Worm (Caenorhabditis elegans): Measurements from ENCODE around the gene R05H5.3.

R05H5.3 gene

ce11 chrII:10168905-10169782 is 28.3 kb upstream of the R05H5.3 start, which contains the start of gene daf-19:
Gene daf-19, minus strand, starts transcription at chrII:10169346.
- TF ChIP-seq fkh-10 (GFP tag; optimal IDR thresholded peaks at IDR 0.05) = peak; percentile 4
- TF ChIP-seq elt-1 (tag; optimal IDR thresholded peaks at IDR 0.05) = no peak
- no peak for TF ChIP-seq zag-1 (tag; optimal IDR thresholded peaks at IDR 0.05)
- TF ChIP-seq nhr-25 (tag; optimal IDR thresholded peaks at IDR 0.05) = peak; percentile 7
- TF ChIP-seq lin-15B (tag; optimal IDR thresholded peaks at IDR 0.05) = peak; percentile 55
- TF ChIP-seq nhr-67 (tag; optimal IDR thresholded peaks at IDR 0.05) = no peak
- no peak for TF ChIP-seq nhr-237 (tag; optimal IDR thresholded peaks at IDR 0.05)
- no peak for TF ChIP-seq ceh-82 (tag; optimal IDR thresholded peaks at IDR 0.05)
- TF ChIP-seq nhr-11 (tag; optimal IDR thresholded peaks at IDR 0.05) = peak; percentile 95
- TF ChIP-seq elt-2 (tag; optimal IDR thresholded peaks at IDR 0.05) = peak; percentile 47
- peak; percentile 96 for TF ChIP-seq hmg-11 (tag; optimal IDR thresholded peaks at IDR 0.05)
- peak; percentile 4 for TF ChIP-seq pqm-1 (tag; optimal IDR thresholded peaks at IDR 0.05)
- TF ChIP-seq lsy-12 (tag; optimal IDR thresholded peaks at IDR 0.05) = peak; percentile 19
- no peak for TF ChIP-seq fos-1 (tag; optimal IDR thresholded peaks at IDR 0.05)
- peak; percentile 70 for TF ChIP-seq pha-4 (tag; optimal IDR thresholded peaks at IDR 0.05)
- TF ChIP-seq ama-1 (optimal IDR thresholded peaks at IDR 0.05) = peak; percentile 38
- TF ChIP-seq lin-39 (tag; optimal IDR thresholded peaks at IDR 0.05) = peak; percentile 43
- no peak for TF ChIP-seq nhr-43 (tag; optimal IDR thresholded peaks at IDR 0.05; ENCODE audit: poor library complexity, severe bottlenecking)
- peak; percentile 76 for TF ChIP-seq nfya-1 (tag; optimal IDR thresholded peaks at IDR 0.05; ENCODE audit: insufficient read depth)
- TF ChIP-seq ceh-16 (tag; optimal IDR thresholded peaks at IDR 0.05) = no peak
- peak; percentile 46 for TF ChIP-seq tbx-2 (tag; optimal IDR thresholded peaks at IDR 0.05)
- peak; percentile 26 for TF ChIP-seq nhr-23 (tag; optimal IDR thresholded peaks at IDR 0.05)
- TF ChIP-seq eor-1 (tag; optimal IDR thresholded peaks at IDR 0.05) = no peak
- TF ChIP-seq egl-5 (tag; optimal IDR thresholded peaks at IDR 0.05) = peak; percentile 20

DNA sequence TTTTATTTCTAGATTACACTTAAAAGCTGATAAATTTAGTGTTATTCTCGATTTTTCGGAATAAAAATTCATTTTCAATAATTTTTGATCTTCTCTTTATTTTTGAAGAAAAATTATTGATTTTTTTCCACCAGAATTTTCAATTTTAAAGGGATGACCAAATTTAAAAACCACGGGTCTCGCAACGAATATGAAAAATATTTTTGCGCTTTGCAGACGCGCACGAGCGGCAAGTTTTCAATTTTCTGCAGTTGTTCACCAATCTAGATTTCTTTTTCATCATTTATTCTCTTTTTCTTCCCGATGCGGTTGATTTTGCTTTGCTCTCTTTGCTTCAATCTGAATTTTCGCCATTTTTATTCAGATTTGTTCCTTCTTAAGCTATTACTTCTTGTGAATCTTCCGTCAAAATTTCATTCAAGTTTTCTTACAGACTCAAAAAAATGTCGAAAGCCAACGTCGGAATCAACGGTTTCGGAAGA is 26.5 kb upstream of the R05H5.3 start, which contains the start of gene gpd-4:
TSS of gene gpd-4 (plus strand) at position 432 of the 482 bp plus-strand sequence.
- TF ChIP-seq pha-4 (tag; optimal IDR thresholded peaks at IDR 0.05) = no peak
- TF ChIP-seq unc-39 (tag; optimal IDR thresholded peaks at IDR 0.05) = no peak
- no peak for TF ChIP-seq snpc-4 (tag; optimal IDR thresholded peaks at IDR 0.05)
- TF ChIP-seq elt-1 (tag; optimal IDR thresholded peaks at IDR 0.05) = no peak
- no peak for TF ChIP-seq ceh-82 (tag; optimal IDR thresholded peaks at IDR 0.05)
- TF ChIP-seq ztf-4 (tag; optimal IDR thresholded peaks at IDR 0.05) = no peak
- TF ChIP-seq nhr-12 (tag; optimal IDR thresholded peaks at IDR 0.05) = no peak

DNA sequence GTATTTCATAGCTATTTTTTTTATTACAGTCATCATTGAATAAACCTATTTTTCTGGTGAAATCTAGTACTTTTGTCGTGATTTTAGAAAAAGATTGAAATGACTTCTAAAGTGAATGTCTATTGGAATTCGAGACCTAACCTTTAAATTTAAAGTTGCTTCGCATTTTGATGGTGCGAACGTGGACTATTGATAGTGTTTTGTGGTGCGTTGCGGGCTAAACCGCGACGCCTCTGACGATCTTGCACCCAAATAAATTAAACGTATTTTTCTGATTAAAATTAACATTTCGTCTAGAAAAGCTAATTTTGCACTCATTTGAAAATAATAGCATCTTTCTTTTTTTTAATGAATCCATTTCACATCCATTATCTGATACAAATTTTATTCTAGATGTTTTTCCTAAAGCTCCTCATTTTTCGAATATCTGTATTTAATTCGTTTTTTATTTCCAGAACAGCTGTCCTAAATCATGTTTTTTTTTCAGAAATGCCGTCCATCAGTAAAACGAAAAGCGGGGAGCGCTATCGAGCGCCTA is 24.9 kb upstream of the R05H5.3 start, which contains the start of gene wbp-11:
TSS of gene wbp-11 (plus strand) at position 488 of the 538 bp plus-strand sequence.
- TF ChIP-seq lsy-12 (tag; optimal IDR thresholded peaks at IDR 0.05) = no peak
- TF ChIP-seq nhr-23 (tag; optimal IDR thresholded peaks at IDR 0.05) = no peak
- no peak for TF ChIP-seq ama-1 (optimal IDR thresholded peaks at IDR 0.05)
- TF ChIP-seq ceh-28 (tag; optimal IDR thresholded peaks at IDR 0.05) = no peak
- peak; percentile 10 for TF ChIP-seq hmg-11 (tag; optimal IDR thresholded peaks at IDR 0.05)
- TF ChIP-seq pha-4 (tag; optimal IDR thresholded peaks at IDR 0.05) = peak; percentile 69
- TF ChIP-seq lin-15B (tag; optimal IDR thresholded peaks at IDR 0.05) = peak; percentile 66
- no peak for TF ChIP-seq nhr-43 (tag; optimal IDR thresholded peaks at IDR 0.05; ENCODE audit: poor library complexity, severe bottlenecking)
- TF ChIP-seq nhr-25 (tag; optimal IDR thresholded peaks at IDR 0.05) = no peak
- no peak for TF ChIP-seq mml-1 (tag; optimal IDR thresholded peaks at IDR 0.05)
- TF ChIP-seq nhr-237 (tag; optimal IDR thresholded peaks at IDR 0.05) = no peak
- TF ChIP-seq elt-3 (tag; optimal IDR thresholded peaks at IDR 0.05) = no peak
- no peak for TF ChIP-seq ceh-9 (tag; optimal IDR thresholded peaks at IDR 0.05)
- TF ChIP-seq egl-5 (tag; optimal IDR thresholded peaks at IDR 0.05) = no peak
- no peak for TF ChIP-seq ztf-4 (tag; optimal IDR thresholded peaks at IDR 0.05)
- no peak for TF ChIP-seq nhr-12 (tag; optimal IDR thresholded peaks at IDR 0.05)
- no peak for TF ChIP-seq lin-39 (tag; optimal IDR thresholded peaks at IDR 0.05)
- peak; percentile 47 for TF ChIP-seq nfya-1 (tag; optimal IDR thresholded peaks at IDR 0.05; ENCODE audit: insufficient read depth)

ce11 chrII:10174338-10174737 is 23.1 kb upstream of the R05H5.3 start, which contains the start of gene F33H1.4:
Gene F33H1.4, plus strand, starts transcription at chrII:10174648.
- TF ChIP-seq egl-27 (tag; optimal IDR thresholded peaks at IDR 0.05) = no peak
- no peak for TF ChIP-seq egl-5 (tag; optimal IDR thresholded peaks at IDR 0.05)
- TF ChIP-seq R02D3.7 (tag; optimal IDR thresholded peaks at IDR 0.05) = peak; percentile 58
- TF ChIP-seq lin-15B (tag; optimal IDR thresholded peaks at IDR 0.05) = peak; percentile 97
- TF ChIP-seq pha-4 (tag; optimal IDR thresholded peaks at IDR 0.05) = peak; percentile 84
- no peak for TF ChIP-seq pqm-1 (tag; optimal IDR thresholded peaks at IDR 0.05)
- no peak for TF ChIP-seq nhr-237 (tag; optimal IDR thresholded peaks at IDR 0.05)
- TF ChIP-seq jun-1 (tag; optimal IDR thresholded peaks at IDR 0.05) = peak; percentile 32
- TF ChIP-seq elt-3 (tag; optimal IDR thresholded peaks at IDR 0.05) = no peak
- no peak for TF ChIP-seq unc-39 (tag; optimal IDR thresholded peaks at IDR 0.05)
- TF ChIP-seq ceh-28 (tag; optimal IDR thresholded peaks at IDR 0.05) = no peak
- TF ChIP-seq elt-2 (tag; optimal IDR thresholded peaks at IDR 0.05) = peak; percentile 29
- no peak for TF ChIP-seq fkh-10 (GFP tag; optimal IDR thresholded peaks at IDR 0.05)
- TF ChIP-seq lin-39 (tag; optimal IDR thresholded peaks at IDR 0.05) = no peak
- no peak for TF ChIP-seq hmg-11 (tag; optimal IDR thresholded peaks at IDR 0.05)
- no peak for TF ChIP-seq ceh-9 (tag; optimal IDR thresholded peaks at IDR 0.05)
- TF ChIP-seq nhr-23 (tag; optimal IDR thresholded peaks at IDR 0.05) = peak; percentile 57
- TF ChIP-seq ama-1 (optimal IDR thresholded peaks at IDR 0.05) = peak; percentile 68
- peak; percentile 36 for TF ChIP-seq nhr-43 (tag; optimal IDR thresholded peaks at IDR 0.05; ENCODE audit: poor library complexity, severe bottlenecking)
- TF ChIP-seq nhr-25 (tag; optimal IDR thresholded peaks at IDR 0.05) = peak; percentile 71
- TF ChIP-seq nfya-1 (tag; optimal IDR thresholded peaks at IDR 0.05; ENCODE audit: insufficient read depth) = no peak
- no peak for TF ChIP-seq eor-1 (tag; optimal IDR thresholded peaks at IDR 0.05)
